Worm (Caenorhabditis elegans) whole organism, L3 larva: ENCODE results near the gene cutl-26.

Experiments used
- ZK546.5 ChIP-seq: sonication (generic microtip); optimal IDR thresholded peaks from 2 replicates; lab custom pipeline; 2017; ENCODE audit warnings: missing biosample characterization, missing genetic modification characterization
- aly-2 ChIP-seq: fragments of 150-350 bp; optimal IDR thresholded peaks from 2 replicates; lab custom pipeline; 2014; ENCODE audit warnings: missing biosample characterization, missing genetic modification characterization
- ceh-82 ChIP-seq: fragments of 150-350 bp; optimal IDR thresholded peaks from 2 replicates; lab custom pipeline; 2014; ENCODE audit warnings: missing biosample characterization, missing genetic modification characterization
- egl-5 ChIP-seq: fragments of 150-350 bp; optimal IDR thresholded peaks from 2 replicates; lab custom pipeline; 2017; ENCODE audit warnings: missing biosample characterization, missing genetic modification reagents, missing genetic modification characterization, inconsistent platforms
- elt-1 ChIP-seq: fragments of 150-350 bp; optimal IDR thresholded peaks from 2 replicates; lab custom pipeline; 2014; ENCODE audit warnings: missing biosample characterization, missing genetic modification characterization
- fos-1 ChIP-seq: fragments of 150-350 bp; optimal IDR thresholded peaks from 2 replicates; lab custom pipeline; 2014; ENCODE audit warnings: missing biosample characterization, missing genetic modification characterization
- mdl-1 ChIP-seq: fragments of 150-350 bp; optimal IDR thresholded peaks from 2 replicates; lab custom pipeline; 2014; ENCODE audit warnings: missing biosample characterization, missing genetic modification characterization
- nfya-1 ChIP-seq: sonication (generic microtip); optimal IDR thresholded peaks from 2 replicates; lab custom pipeline; 2017; ENCODE audit warnings: missing genetic modification characterization, mild to moderate bottlenecking, missing compliant biosample characterization, antibody characterized with exemption, moderate library complexity; ENCODE audit not compliant: insufficient read depth
- nhr-237 ChIP-seq: fragments of 150-350 bp; optimal IDR thresholded peaks from 2 replicates; lab custom pipeline; 2014; ENCODE audit warnings: missing biosample characterization, missing genetic modification characterization
- pha-4 ChIP-seq: fragments of 150-350 bp; optimal IDR thresholded peaks from 2 replicates; lab custom pipeline; 2014; ENCODE audit warnings: missing biosample characterization, missing genetic modification reagents, missing genetic modification characterization
- unc-62 ChIP-seq: fragments of 150-350 bp; sonication (generic microtip); optimal IDR thresholded peaks from 4 replicates; lab custom pipeline; 2014; ENCODE audit warnings: missing biosample characterization, missing genetic modification reagents, missing genetic modification characterization

- TF ChIP-seq ceh-82 (no peak), nhr-237 (tag; lab: Kevin White, UChicago) (no peak), mdl-1 (tag; lab: Kevin White, UChicago) (no peak), elt-1 (tag; lab: Kevin White, UChicago) (no peak), unc-62 (GFP tag; lab: Kevin White, UChicago) (no peak), pha-4 (tag; lab: Kevin White, UChicago) (no peak), egl-5 (no peak), ZK546.5 (tag; lab: Kevin White, UChicago) (no peak), aly-2 (no peak), nfya-1 (no peak), fos-1 (tag; lab: Kevin White, UChicago) (no peak)
These were observed 23.3 kb downstream of the cutl-26 start, which contains the start of gene cutl-28 for ce11 chrIV:684197-684596.
